Fruit fly (Drosophila melanogaster) whole organism, wandering third instar larva: ENCODE results near the gene TTLL5.
"Not testable (repeated sequence)": the region's sequence is repeated elsewhere in the genome, so short reads cannot be mapped to it uniquely, and the experiment has no call there.

Source experiments
- CG32264 ChIP-seq: fragments of 200-800 bp; sonication (Bioruptor generic); optimal IDR thresholded peaks from 2 replicates; lab custom pipeline; 2016; ENCODE audit warnings: missing biosample characterization, missing genetic modification characterization
- CG9705 ChIP-seq: fragments of 200-800 bp; sonication (Bioruptor generic); optimal IDR thresholded peaks from 2 replicates; lab custom pipeline; 2018; ENCODE audit warnings: missing biosample characterization, mild to moderate bottlenecking, missing genetic modification characterization
- Dif ChIP-seq: fragments of 200-275, 200-300 bp; sonication (Bioruptor generic); optimal IDR thresholded peaks from 2 replicates; lab custom pipeline; 2018; ENCODE audit warnings: missing biosample characterization, missing genetic modification characterization; ENCODE audit not compliant: partially characterized antibody
- HLH106 ChIP-seq: fragments of 200-800 bp; optimal IDR thresholded peaks from 3 replicates; lab custom pipeline; 2019; ENCODE audit warnings: missing biosample characterization, mild to moderate bottlenecking, missing genetic modification characterization, moderate library complexity
- Hr78 ChIP-seq: fragments of >200 bp; optimal IDR thresholded peaks from 2 replicates; lab custom pipeline; 2017; ENCODE audit warnings: missing biosample characterization, missing genetic modification characterization
- Hr83 ChIP-seq: fragments of 200-300 bp; sonication (Bioruptor generic); optimal IDR thresholded peaks from 2 replicates; lab custom pipeline; 2016; ENCODE audit warnings: missing biosample characterization, mild to moderate bottlenecking, missing genetic modification characterization, moderate library complexity; ENCODE audit not compliant: poor library complexity, severe bottlenecking
- Jra ChIP-seq: sonication (Bioruptor generic); optimal IDR thresholded peaks from 2 replicates; lab custom pipeline; 2016; ENCODE audit warnings: missing biosample characterization, missing genetic modification characterization
- Mio ChIP-seq: sonication (Bioruptor generic); optimal IDR thresholded peaks from 2 replicates; lab custom pipeline; 2016; ENCODE audit warnings: missing biosample characterization, missing genetic modification characterization
- Myc ChIP-seq: fragments of >200 bp; optimal IDR thresholded peaks from 2 replicates; lab custom pipeline; 2017
- N ChIP-seq: fragments of >200 bp; optimal IDR thresholded peaks from 2 replicates; lab custom pipeline; 2018; ENCODE audit warnings: missing biosample characterization, missing external identifiers, missing genetic modification characterization
- OdsH ChIP-seq: fragments of 200-800 bp; sonication (Bioruptor generic); optimal IDR thresholded peaks from 2 replicates; lab custom pipeline; 2016; ENCODE audit warnings: missing biosample characterization, mild to moderate bottlenecking, missing genetic modification characterization
- Rel ChIP-seq, 2 experiments: fragments of 200-800 bp; sonication (Bioruptor generic) in 1 of 2; optimal IDR thresholded peaks; 2 replicates in 1 of 2; 3 replicates in 1 of 2; lab custom pipeline; 2016 to 2019; ENCODE audit warnings: mild to moderate bottlenecking in 2 of 2, missing biosample characterization in 2 of 2, missing genetic modification characterization in 2 of 2, moderate library complexity in 1 of 2
- Sp1 ChIP-seq: fragments of 200-800 bp; sonication (Bioruptor generic); optimal IDR thresholded peaks from 3 replicates; lab custom pipeline; 2019; ENCODE audit warnings: missing biosample characterization, mild to moderate bottlenecking, missing genetic modification characterization, moderate library complexity
- Vsx2 ChIP-seq: fragments of 200-300, 225-300 bp; sonication (Bioruptor generic); optimal IDR thresholded peaks from 2 replicates; lab custom pipeline; 2018; ENCODE audit warnings: missing biosample characterization, missing genetic modification characterization; ENCODE audit not compliant: partially characterized antibody
- brk ChIP-seq: fragments of 200-800 bp; sonication (Bioruptor generic); optimal IDR thresholded peaks from 2 replicates; lab custom pipeline; 2016; ENCODE audit warnings: missing biosample characterization, mild to moderate bottlenecking, missing genetic modification characterization
- dl ChIP-seq, 2 experiments: fragments of 175-275, 200-275 bp in 1 of 2; fragments of 200-275 bp in 1 of 2; sonication (Bioruptor generic); optimal IDR thresholded peaks; lab custom pipeline; 2018; ENCODE audit warnings: mild to moderate bottlenecking in 2 of 2, missing biosample characterization in 2 of 2, missing genetic modification characterization in 2 of 2, moderate library complexity in 2 of 2; ENCODE audit not compliant: partially characterized antibody in 2 of 2, insufficient read depth in 1 of 2
- dsf ChIP-seq: sonication (Bioruptor generic); optimal IDR thresholded peaks from 2 replicates; lab custom pipeline; 2016; ENCODE audit warnings: missing biosample characterization, missing genetic modification characterization, borderline replicate concordance
- ey ChIP-seq: fragments of 200-800 bp; sonication (Bioruptor generic); optimal IDR thresholded peaks from 2 replicates; lab custom pipeline; 2016; ENCODE audit warnings: missing biosample characterization, missing genetic modification characterization
- foxo ChIP-seq, 2 experiments: fragments of 200-800 bp; sonication (Bioruptor generic); optimal IDR thresholded peaks; 2 replicates in 1 of 2; 3 replicates in 1 of 2; lab custom pipeline; 2016 to 2017; ENCODE audit warnings: missing biosample characterization in 2 of 2, missing genetic modification characterization in 2 of 2
- h ChIP-seq: fragments of 200-800 bp; sonication (Bioruptor generic); optimal IDR thresholded peaks from 3 replicates; lab custom pipeline; 2016; ENCODE audit warnings: missing biosample characterization, mild to moderate bottlenecking, missing genetic modification characterization
- jim ChIP-seq: fragments of 175-275, 200-325 bp; sonication (Bioruptor generic); optimal IDR thresholded peaks from 2 replicates; lab custom pipeline; 2016; ENCODE audit warnings: missing biosample characterization, mild to moderate bottlenecking, missing genetic modification characterization
- pan ChIP-seq: fragments of >200 bp; optimal IDR thresholded peaks from 2 replicates; lab custom pipeline; 2017
- psq ChIP-seq: fragments of 200-800 bp; sonication (Bioruptor generic); optimal IDR thresholded peaks from 3 replicates; lab custom pipeline; 2017; ENCODE audit warnings: missing biosample characterization, mild to moderate bottlenecking, missing genetic modification characterization, moderate library complexity
- sage ChIP-seq: fragments of 200-800 bp; sonication (Bioruptor generic); optimal IDR thresholded peaks from 2 replicates; lab custom pipeline; 2016; ENCODE audit warnings: missing biosample characterization, mild to moderate bottlenecking, missing genetic modification characterization
- sv ChIP-seq: fragments of 200-800 bp; sonication (Bioruptor generic); optimal IDR thresholded peaks from 3 replicates; lab custom pipeline; 2016; ENCODE audit warnings: missing biosample characterization, missing genetic modification characterization
- tai ChIP-seq: sonication (Bioruptor generic); optimal IDR thresholded peaks from 2 replicates; lab custom pipeline; 2016; ENCODE audit warnings: missing biosample characterization, missing genetic modification characterization
- woc ChIP-seq: sonication (Bioruptor generic); optimal IDR thresholded peaks from 2 replicates; lab custom pipeline; 2016; ENCODE audit warnings: missing biosample characterization, mild to moderate bottlenecking, missing genetic modification characterization

TTLL5 gene

dm6 chr3R:25161520-25161919 is 38.8 kb upstream of the TTLL5 start:
- TF ChIP-seq psq (GFP tag; lab: Kevin White, UChicago) = no peak
- TF ChIP-seq, all 38 proteins: peak for 0

- TF ChIP-seq Mio (no peak), brk (GFP tag; lab: Kevin White, UChicago) (no peak), Rel (GFP tag; optimal IDR thresholded peaks at IDR 0.05; lab: Kevin White, UChicago) (no peak), Rel (tag; optimal IDR thresholded peaks at IDR 0.05; lab: Kevin White, UChicago) (no peak), Hr78 (GFP tag; lab: Kevin White, UChicago) (no peak), jim (GFP tag; lab: Kevin White, UChicago) (no peak), sv (GFP tag; lab: Kevin White, UChicago) (no peak), CG9705 (no peak), tai (GFP tag; lab: Kevin White, UChicago) (no peak), sage (GFP tag; lab: Kevin White, UChicago) (no peak), Hr83 (GFP tag; lab: Kevin White, UChicago) (no peak)
Observed at dm6 chr3R:25152342-25152741, 29.6 kb upstream of the TTLL5 start.

dm6 chr3R:25137565-25138367 is 15.0 kb upstream of the TTLL5 start, which contains the start of gene danr:
Gene danr, plus strand, starts transcription at chr3R:25138072.
- TF ChIP-seq OdsH (GFP tag; lab: Kevin White, UChicago) (no peak), Myc (no peak), Dif (peak; percentile 68), Sp1 (GFP tag; lab: Kevin White, UChicago) (no peak), woc (no peak), N (GFP tag; lab: Kevin White, UChicago) (peak; percentile 48), dl (GFP tag; optimal IDR thresholded peaks at IDR 0.05; lab: Kevin White, UChicago; ENCODE audit: insufficient read depth in 1 of 2, partially characterized antibody in 2 of 2) (peak; percentile 37 to 73)

dm6 chr3R:25131042-25131441 is 8.3 kb upstream of the TTLL5 start, which contains the start of gene Bili:
Gene Bili, plus strand, starts transcription at chr3R:25131306.
- not testable (repeated sequence) for TF ChIP-seq Hr83 (GFP tag; lab: Kevin White, UChicago); h; Dif

dm6 chr3R:25127231-25127689 is 4.5 kb upstream of the TTLL5 start, which contains the start of the genes Mocs2A, Mocs2B and Clbn:
Gene Mocs2A, minus strand, starts transcription at chr3R:25127359.
Gene Mocs2B, minus strand, starts transcription at chr3R:25127359.
Gene Clbn, plus strand, starts transcription at chr3R:25127502.
- no peak for TF ChIP-seq OdsH (GFP tag; lab: Kevin White, UChicago)
- no peak for TF ChIP-seq ey (GFP tag; lab: Kevin White, UChicago)
- no peak for TF ChIP-seq psq (GFP tag; lab: Kevin White, UChicago)
- TF ChIP-seq CG32264 (GFP tag; lab: Kevin White, UChicago) = no peak
- no peak for TF ChIP-seq Rel (GFP tag; optimal IDR thresholded peaks at IDR 0.05; lab: Kevin White, UChicago)
- no peak for TF ChIP-seq Rel (tag; optimal IDR thresholded peaks at IDR 0.05; lab: Kevin White, UChicago)
- no peak for TF ChIP-seq pan (lab: Kevin White, UChicago)
- no peak for TF ChIP-seq dsf (GFP tag; lab: Kevin White, UChicago)
- no peak for TF ChIP-seq Myc
- TF ChIP-seq h = peak; percentile 12
- no peak for TF ChIP-seq dl (GFP tag; optimal IDR thresholded peaks at IDR 0.05; lab: Kevin White, UChicago; ENCODE audit: insufficient read depth in 1 of 2, partially characterized antibody in 2 of 2)
- TF ChIP-seq jim (GFP tag; lab: Kevin White, UChicago) = no peak
- TF ChIP-seq Jra (GFP tag; lab: Kevin White, UChicago) = peak; percentile 14
- TF ChIP-seq, all 38 proteins: peak for 2

- TF ChIP-seq HLH106 (tag; lab: Kevin White, UChicago) (no peak), Vsx2 (GFP tag; lab: Kevin White, UChicago) (no peak), psq (GFP tag; lab: Kevin White, UChicago) (no peak), Hr78 (GFP tag; lab: Kevin White, UChicago) (no peak), foxo (GFP tag; optimal IDR thresholded peaks at IDR 0.05; lab: Kevin White, UChicago) (no peak)
Observed at dm6 chr3R:25126823-25127222, 4.1 kb upstream of the TTLL5 start.
